Worm (Caenorhabditis elegans) whole organism, mixed stage, embryonic: ENCODE data around the gene AH9.3.
A peak's percentile ranks its signal among the peaks of the same experiment; 100 is the strongest.

Experiments used
- M03D4.4 ChIP-seq: sonication (generic microtip); optimal IDR thresholded peaks from 2 replicates; lab custom pipeline; 2017; ENCODE audit warnings: mild to moderate bottlenecking, missing genetic modification characterization, missing compliant biosample characterization
- bed-3 ChIP-seq: fragments of 200-800 bp; sonication (Bioruptor generic); optimal IDR thresholded peaks from 3 replicates; lab custom pipeline; 2018; ENCODE audit warnings: mild to moderate bottlenecking, missing genetic modification characterization, moderate library complexity, missing compliant biosample characterization
- blmp-1 ChIP-seq: fragments of 150-350 bp; optimal IDR thresholded peaks from 2 replicates; lab custom pipeline; 2014; ENCODE audit warnings: missing biosample characterization, missing genetic modification characterization
- ceh-39 ChIP-seq: fragments of 150-350 bp; optimal IDR thresholded peaks from 2 replicates; lab custom pipeline; 2014; ENCODE audit warnings: missing biosample characterization, missing genetic modification characterization
- ceh-43 ChIP-seq: fragments of 200-800 bp; sonication (Bioruptor generic); optimal IDR thresholded peaks from 2 replicates; lab custom pipeline; 2018; ENCODE audit warnings: mild to moderate bottlenecking, missing genetic modification characterization, moderate library complexity, missing compliant biosample characterization
- ceh-83 ChIP-seq: fragments of 200-800 bp; sonication (Bioruptor generic); optimal IDR thresholded peaks from 2 replicates; lab custom pipeline; 2018; ENCODE audit warnings: mild to moderate bottlenecking, missing genetic modification characterization, missing compliant biosample characterization
- ces-1 ChIP-seq: fragments of 150-350 bp; optimal IDR thresholded peaks from 2 replicates; lab custom pipeline; 2014; ENCODE audit warnings: missing biosample characterization, missing genetic modification reagents, missing genetic modification characterization
- cnd-1 ChIP-seq: fragments of 200-800 bp; sonication (Bioruptor generic); optimal IDR thresholded peaks from 2 replicates; lab custom pipeline; 2018; ENCODE audit warnings: mild to moderate bottlenecking, missing genetic modification characterization, missing compliant biosample characterization
- drap-1 ChIP-seq: fragments of 200-800 bp; sonication (Bioruptor generic); optimal IDR thresholded peaks from 3 replicates; lab custom pipeline; 2018; ENCODE audit warnings: mild to moderate bottlenecking, missing genetic modification characterization, missing compliant biosample characterization
- elt-1 ChIP-seq: sonication (generic microtip); optimal IDR thresholded peaks from 2 replicates; lab custom pipeline; 2017; ENCODE audit warnings: missing genetic modification characterization, mild to moderate bottlenecking, missing compliant biosample characterization, antibody characterized with exemption, moderate library complexity, borderline replicate concordance; ENCODE audit not compliant: insufficient read depth
- elt-3 ChIP-seq: fragments of 150-350 bp; optimal IDR thresholded peaks from 2 replicates; lab custom pipeline; 2014; ENCODE audit warnings: missing biosample characterization, missing genetic modification characterization
- flh-1 ChIP-seq: fragments of 200-800 bp; sonication (Bioruptor generic); optimal IDR thresholded peaks from 2 replicates; lab custom pipeline; 2018; ENCODE audit warnings: mild to moderate bottlenecking, missing genetic modification characterization, moderate library complexity, missing compliant biosample characterization
- ham-2 ChIP-seq: fragments of 200-800 bp; sonication (Bioruptor generic); optimal IDR thresholded peaks from 2 replicates; lab custom pipeline; 2018; ENCODE audit warnings: mild to moderate bottlenecking, missing genetic modification characterization, missing compliant biosample characterization
- hlh-1 ChIP-seq: fragments of 150-350 bp; optimal IDR thresholded peaks from 2 replicates; lab custom pipeline; 2014; ENCODE audit warnings: missing biosample characterization, missing genetic modification reagents, missing genetic modification characterization
- lin-13 ChIP-seq: fragments of 150-350 bp; optimal IDR thresholded peaks from 2 replicates; lab custom pipeline; 2014; ENCODE audit warnings: missing biosample characterization, missing genetic modification characterization
- lin-32 ChIP-seq: fragments of 200-800 bp; sonication (Bioruptor generic); optimal IDR thresholded peaks from 2 replicates; lab custom pipeline; 2018; ENCODE audit warnings: mild to moderate bottlenecking, missing genetic modification characterization, missing compliant biosample characterization
- lsy-2 ChIP-seq: fragments of 150-350 bp; optimal IDR thresholded peaks from 2 replicates; lab custom pipeline; 2014; ENCODE audit warnings: missing biosample characterization, missing genetic modification characterization
- mab-5 ChIP-seq: fragments of 150-350 bp; optimal IDR thresholded peaks from 2 replicates; lab custom pipeline; 2014; ENCODE audit warnings: missing biosample characterization, missing genetic modification characterization
- mep-1 ChIP-seq: fragments of 150-350 bp; optimal IDR thresholded peaks from 2 replicates; lab custom pipeline; 2017; ENCODE audit warnings: missing biosample characterization, missing genetic modification reagents, missing genetic modification characterization, inconsistent platforms
- mls-2 ChIP-seq: sonication (generic microtip); optimal IDR thresholded peaks from 2 replicates; lab custom pipeline; 2016; ENCODE audit warnings: mild to moderate bottlenecking, missing genetic modification characterization, moderate library complexity, missing compliant biosample characterization
- nhr-12 ChIP-seq: fragments of 150-350 bp; optimal IDR thresholded peaks from 2 replicates; lab custom pipeline; 2014; ENCODE audit warnings: missing biosample characterization, missing genetic modification characterization
- nhr-2 ChIP-seq: fragments of 150-350 bp; optimal IDR thresholded peaks from 2 replicates; lab custom pipeline; 2014; ENCODE audit warnings: missing biosample characterization, missing genetic modification characterization
- nhr-237 ChIP-seq: fragments of 150-350 bp; optimal IDR thresholded peaks from 2 replicates; lab custom pipeline; 2014; ENCODE audit warnings: missing biosample characterization, missing genetic modification characterization
- nhr-28 ChIP-seq: fragments of 150-350 bp; optimal IDR thresholded peaks from 2 replicates; lab custom pipeline; 2014; ENCODE audit warnings: missing biosample characterization, missing genetic modification characterization
- nhr-76 ChIP-seq: sonication (generic microtip); optimal IDR thresholded peaks from 2 replicates; lab custom pipeline; 2017; ENCODE audit warnings: missing biosample characterization, missing genetic modification characterization
- pha-4 ChIP-seq: fragments of 150-350 bp; optimal IDR thresholded peaks from 2 replicates; lab custom pipeline; 2018; ENCODE audit warnings: missing biosample characterization, missing genetic modification reagents, missing genetic modification characterization
- sem-2 ChIP-seq: fragments of 200-800 bp; sonication (Bioruptor generic); optimal IDR thresholded peaks from 2 replicates; lab custom pipeline; 2018; ENCODE audit warnings: mild to moderate bottlenecking, missing genetic modification characterization, missing compliant biosample characterization
- snpc-4 ChIP-seq: fragments of 150-350 bp; optimal IDR thresholded peaks from 2 replicates; lab custom pipeline; 2014; ENCODE audit warnings: missing biosample characterization, missing genetic modification characterization
- sptf-1 ChIP-seq: sonication (generic microtip); optimal IDR thresholded peaks from 2 replicates; lab custom pipeline; 2017; ENCODE audit warnings: mild to moderate bottlenecking, missing genetic modification characterization, moderate library complexity, missing compliant biosample characterization
- tbx-8 ChIP-seq: fragments of 200-800 bp; sonication (Bioruptor generic); optimal IDR thresholded peaks from 2 replicates; lab custom pipeline; 2018; ENCODE audit warnings: mild to moderate bottlenecking, missing genetic modification characterization, moderate library complexity, missing compliant biosample characterization
- unc-120 ChIP-seq: sonication (generic microtip); optimal IDR thresholded peaks from 2 replicates; lab custom pipeline; 2017; ENCODE audit warnings: missing genetic modification characterization, missing compliant biosample characterization; ENCODE audit not compliant: poor library complexity, severe bottlenecking
- unc-39 ChIP-seq: fragments of 150-350 bp; optimal IDR thresholded peaks from 2 replicates; lab custom pipeline; 2014; ENCODE audit warnings: missing biosample characterization, missing genetic modification characterization
- unc-62 ChIP-seq: fragments of 150-350 bp; optimal IDR thresholded peaks from 2 replicates; lab custom pipeline; 2014; ENCODE audit warnings: missing biosample characterization, missing genetic modification reagents, missing genetic modification characterization
- zip-8 ChIP-seq: fragments of 150-350 bp; optimal IDR thresholded peaks from 2 replicates; lab custom pipeline; 2014; ENCODE audit warnings: missing biosample characterization, missing genetic modification characterization
- ztf-11 ChIP-seq: fragments of 150-350 bp; optimal IDR thresholded peaks from 2 replicates; lab custom pipeline; 2014; ENCODE audit warnings: missing biosample characterization, missing genetic modification characterization

The AH9.3 gene

ce11 chrX:2301821-2302220, 40.9 kb upstream of the AH9.3 start:
- TF ChIP-seq sptf-1 (no peak), nhr-237 (tag; lab: Kevin White, UChicago) (no peak), ces-1 (GFP tag; lab: Kevin White, UChicago) (no peak), zip-8 (tag; lab: Kevin White, UChicago) (no peak), ztf-11 (tag; lab: Kevin White, UChicago) (no peak), mls-2 (tag; lab: Kevin White, UChicago) (no peak), tbx-8 (GFP tag; lab: Kevin White, UChicago) (no peak), M03D4.4 (no peak), ham-2 (GFP tag; lab: Kevin White, UChicago) (no peak), ceh-83 (no peak), hlh-1 (no peak), snpc-4 (no peak), bed-3 (GFP tag; lab: Kevin White, UChicago) (no peak), unc-62 (no peak)
- TF ChIP-seq, all 35 proteins: peak for 0

ce11 chrX:2294198-2294800, 33.4 kb upstream of the AH9.3 start, which contains the start of gene T10H10.2:
Gene T10H10.2, plus strand, starts transcription at chrX:2294750.
- TF ChIP-seq lin-32 (no peak), elt-1 (no peak), lsy-2 (tag; lab: Kevin White, UChicago) (no peak), tbx-8 (GFP tag; lab: Kevin White, UChicago) (no peak), mls-2 (tag; lab: Kevin White, UChicago) (no peak), hlh-1 (no peak), sptf-1 (no peak), blmp-1 (tag; lab: Kevin White, UChicago) (no peak), pha-4 (tag; lab: Kevin White, UChicago) (no peak), drap-1 (GFP tag; lab: Kevin White, UChicago) (no peak), nhr-76 (tag; lab: Kevin White, UChicago) (no peak), unc-62 (no peak), lin-13 (no peak), snpc-4 (no peak), unc-120 (no peak), ceh-83 (no peak), cnd-1 (tag; lab: Kevin White, UChicago) (no peak), elt-3 (tag; lab: Kevin White, UChicago) (no peak), M03D4.4 (no peak)

- no peak for TF ChIP-seq lin-32
- no peak for TF ChIP-seq nhr-12 (tag; lab: Kevin White, UChicago)
- TF ChIP-seq cnd-1 (tag; lab: Kevin White, UChicago), result peak; percentile 45
- no peak for TF ChIP-seq ceh-43
- no peak for TF ChIP-seq snpc-4
- no peak for TF ChIP-seq mab-5 (tag; lab: Kevin White, UChicago)
- TF ChIP-seq nhr-2, result peak; percentile 67
- TF ChIP-seq tbx-8 (GFP tag; lab: Kevin White, UChicago), result no peak
- no peak for TF ChIP-seq ces-1 (GFP tag; lab: Kevin White, UChicago)
- TF ChIP-seq elt-3 (tag; lab: Kevin White, UChicago), result no peak
- TF ChIP-seq elt-1, result no peak
- no peak for TF ChIP-seq blmp-1 (tag; lab: Kevin White, UChicago)
- TF ChIP-seq unc-39 (tag; lab: Kevin White, UChicago), result no peak
- TF ChIP-seq flh-1 (GFP tag; lab: Kevin White, UChicago), result no peak
- peak; percentile 35 for TF ChIP-seq M03D4.4
- peak; percentile 98 for TF ChIP-seq hlh-1
- TF ChIP-seq nhr-28 (tag; lab: Kevin White, UChicago), result no peak
- no peak for TF ChIP-seq nhr-237 (tag; lab: Kevin White, UChicago)
- TF ChIP-seq drap-1 (GFP tag; lab: Kevin White, UChicago), result peak; percentile 16
- peak; percentile 40 for TF ChIP-seq unc-120
- no peak for TF ChIP-seq bed-3 (GFP tag; lab: Kevin White, UChicago)
- no peak for TF ChIP-seq zip-8 (tag; lab: Kevin White, UChicago)
- TF ChIP-seq pha-4 (tag; lab: Kevin White, UChicago), result peak; percentile 37
- TF ChIP-seq ceh-39 (tag; lab: Kevin White, UChicago), result no peak
- no peak for TF ChIP-seq nhr-76 (tag; lab: Kevin White, UChicago)
- TF ChIP-seq sem-2 (GFP tag; lab: Kevin White, UChicago), result no peak
- peak; percentile 50 for TF ChIP-seq mls-2 (tag; lab: Kevin White, UChicago)
- peak; percentile 21 for TF ChIP-seq mep-1
- TF ChIP-seq unc-62, result peak; percentile 76
- peak; percentile 77 for TF ChIP-seq ceh-83
- no peak for TF ChIP-seq lsy-2 (tag; lab: Kevin White, UChicago)
- TF ChIP-seq ztf-11 (tag; lab: Kevin White, UChicago), result no peak
- no peak for TF ChIP-seq lin-13
- TF ChIP-seq ham-2 (GFP tag; lab: Kevin White, UChicago), result peak; percentile 51
- no peak for TF ChIP-seq sptf-1
Measured at ce11 chrX:2287977-2288387, 27.1 kb upstream of the AH9.3 start.
